Worm (Caenorhabditis elegans) whole organism, early embryonic: ENCODE results near the gene sna-2.

Experiments
- F13C5.2 ChIP-seq: sonication (generic microtip); optimal IDR thresholded peaks from 2 replicates; lab custom pipeline; 2017; ENCODE audit warnings: mild to moderate bottlenecking, missing genetic modification characterization, inconsistent platforms, missing compliant biosample characterization
- aly-1 ChIP-seq: sonication (generic microtip); optimal IDR thresholded peaks from 2 replicates; lab custom pipeline; 2016; ENCODE audit warnings: missing genetic modification characterization, missing compliant biosample characterization
- ama-1 ChIP-seq: fragments of 150-350 bp; optimal IDR thresholded peaks from 2 replicates; lab custom pipeline; 2014
- ceh-13 ChIP-seq: fragments of 200-800 bp; sonication (Bioruptor generic); optimal IDR thresholded peaks from 2 replicates; lab custom pipeline; 2018; ENCODE audit warnings: mild to moderate bottlenecking, missing genetic modification characterization, missing compliant biosample characterization
- ceh-36 ChIP-seq: sonication (generic microtip); optimal IDR thresholded peaks from 2 replicates; lab custom pipeline; 2016; ENCODE audit warnings: missing genetic modification characterization, inconsistent platforms, missing compliant biosample characterization
- ets-7 ChIP-seq: sonication (generic microtip); optimal IDR thresholded peaks from 2 replicates; lab custom pipeline; 2016; ENCODE audit warnings: missing genotype, missing genetic modification characterization, missing compliant biosample characterization
- flt-1 ChIP-seq: fragments of 200-800 bp; sonication (Bioruptor generic); IDR thresholded peaks from 2 replicates; pipeline ENCODE4 v1.3.6; 2022; ENCODE audit warnings: missing genetic modification characterization, missing compliant biosample characterization
- hnd-1 ChIP-seq: sonication (generic microtip); optimal IDR thresholded peaks from 2 replicates; lab custom pipeline; 2016; ENCODE audit warnings: missing genetic modification characterization, missing compliant biosample characterization
- pes-1 ChIP-seq: fragments of 200-800 bp; sonication (Bioruptor generic); IDR thresholded peaks from 2 replicates; pipeline ENCODE4 v1.3.6; 2022; ENCODE audit warnings: missing genetic modification reagents, missing genetic modification characterization, missing compliant biosample characterization
- scrt-1 ChIP-seq: fragments of 200-800 bp; sonication (Bioruptor generic); IDR thresholded peaks from 2 replicates; pipeline ENCODE4 v1.3.6; 2022; ENCODE audit warnings: missing genetic modification characterization, missing compliant biosample characterization
- tbx-11 ChIP-seq: fragments of 200-800 bp; sonication (Bioruptor generic); IDR thresholded peaks from 2 replicates; pipeline ENCODE4 v1.3.6; 2022; ENCODE audit warnings: missing genetic modification characterization, missing compliant biosample characterization
- tra-4 ChIP-seq: sonication (generic microtip); optimal IDR thresholded peaks from 2 replicates; lab custom pipeline; 2017; ENCODE audit warnings: missing genetic modification characterization, missing compliant biosample characterization

- TF ChIP-seq ceh-13 (no peak), ceh-36 (tag; lab: Kevin White, UChicago) (no peak), F13C5.2 (tag; lab: Kevin White, UChicago) (no peak), flt-1 (GFP tag; lab: Robert Waterston, UW) (no peak), ama-1 (lab: Kevin White, UChicago) (no peak), tra-4 (tag; lab: Kevin White, UChicago) (no peak), scrt-1 (GFP tag; lab: Robert Waterston, UW) (no peak), ets-7 (no peak), tbx-11 (GFP tag; lab: Robert Waterston, UW) (no peak), pes-1 (GFP tag; lab: Robert Waterston, UW) (no peak), aly-1 (tag; lab: Kevin White, UChicago) (no peak), hnd-1 (no peak)
Observed at ce11 chrIV:9803544-9803943, 26.1 kb upstream of the sna-2 start.
